Fruit fly (Drosophila melanogaster): Measurements from ENCODE around the gene COX7A.
A peak's percentile ranks its signal among the peaks of the same experiment; 100 is the strongest.

COX7A gene

dm6 chr3R:8308515-8308959 is 32.3 kb downstream of the COX7A start, which contains the start of gene tex (continued):
- TF ChIP-seq CG14667 (GFP tag; IDR thresholded peaks at IDR 0.05) (no peak), CG34422 (GFP tag; IDR thresholded peaks at IDR 0.05) (peak; percentile 65; the same call in 1 of the 3 replicates), otp (GFP tag; IDR thresholded peaks at IDR 0.05) (peak; percentile 29; the same call in 1 of the 3 replicates), CG11085 (GFP tag; IDR thresholded peaks at IDR 0.05) (no peak), dpn (GFP tag; optimal IDR thresholded peaks at IDR 0.05) (no peak), gem (tag; optimal IDR thresholded peaks at IDR 0.05) (no peak), CG15514 (GFP tag; optimal IDR thresholded peaks at IDR 0.05) (peak; percentile 56), sna (GFP tag; IDR thresholded peaks at IDR 0.05; ENCODE audit: partially characterized antibody) (0 out of 2 replicates have a peak, but pooled peaks have one; percentile 44), CG4707 (GFP tag; optimal IDR thresholded peaks at IDR 0.05) (peak; percentile 71), CG11723 (GFP tag; optimal IDR thresholded peaks at IDR 0.05) (peak; percentile 25), lab (GFP tag; optimal IDR thresholded peaks at IDR 0.05) (no peak), pros (GFP tag; optimal IDR thresholded peaks at IDR 0.05) (no peak), fd64A (GFP tag; optimal IDR thresholded peaks at IDR 0.05) (peak; percentile 81), CG4617 (GFP tag; optimal IDR thresholded peaks at IDR 0.05; ENCODE audit: borderline replicate concordance) (no peak), CG17385 (GFP tag; optimal IDR thresholded peaks at IDR 0.05) (no peak), pita (GFP tag; optimal IDR thresholded peaks at IDR 0.05) (peak; percentile 56), ranshi (GFP tag; IDR thresholded peaks at IDR 0.05) (no peak), E2f2 (GFP tag; IDR thresholded peaks at IDR 0.05) (peak; percentile 98), HLHmδ (GFP tag; optimal IDR thresholded peaks at IDR 0.05) (peak; percentile 77), Camta (GFP tag; optimal IDR thresholded peaks at IDR 0.05) (no peak), CG6254 (GFP tag; optimal IDR thresholded peaks at IDR 0.05) (peak; percentile 78), CG15011 (GFP tag; optimal IDR thresholded peaks at IDR 0.05) (no peak), lilli (GFP tag; optimal IDR thresholded peaks at IDR 0.05) (no peak), CoRest (tag; optimal IDR thresholded peaks at IDR 0.05) (peak; percentile 7), CG11695 (GFP tag; IDR thresholded peaks at IDR 0.05) (no peak), CG5180 (GFP tag; optimal IDR thresholded peaks at IDR 0.05) (no peak), D (optimal IDR thresholded peaks at IDR 0.05) (no peak), D (GFP tag; optimal IDR thresholded peaks at IDR 0.05) (peak; percentile 62), ttk (GFP tag; IDR thresholded peaks at IDR 0.05) (no peak), CG2116 (GFP tag; optimal IDR thresholded peaks at IDR 0.05) (peak; percentile 55), CG10979 (tag; optimal IDR thresholded peaks at IDR 0.05) (peak; percentile 31), mld (GFP tag; IDR thresholded peaks at IDR 0.05; ENCODE audit: partially characterized antibody) (no peak), bigmax (GFP tag; optimal IDR thresholded peaks at IDR 0.05) (no peak), CG13287 (GFP tag; IDR thresholded peaks at IDR 0.05; ENCODE audit: partially characterized antibody) (peak; percentile 67), hb (GFP tag; IDR thresholded peaks at IDR 0.05; ENCODE audit: partially characterized antibody) (no peak), CG4328 (GFP tag; optimal IDR thresholded peaks at IDR 0.05) (no peak), Lhr (GFP tag; optimal IDR thresholded peaks at IDR 0.05) (peak; percentile 55), prd (optimal IDR thresholded peaks at IDR 0.05) (no peak), prd (GFP tag; IDR thresholded peaks at IDR 0.05) (no peak), Mad (GFP tag; optimal IDR thresholded peaks at IDR 0.05) (no peak), CG2712 (tag; optimal IDR thresholded peaks at IDR 0.05) (peak; percentile 55), Trl (optimal IDR thresholded peaks at IDR 0.05) (peak in 1 of 2 experiments; percentile 52), Trl (GFP tag; optimal IDR thresholded peaks at IDR 0.05) (peak; percentile 50), sens-2 (GFP tag; IDR thresholded peaks at IDR 0.05) (no peak), en (GFP tag; optimal IDR thresholded peaks at IDR 0.05) (no peak), Asciz (GFP tag; optimal IDR thresholded peaks at IDR 0.05) (peak; percentile 89), Dad (GFP tag; optimal IDR thresholded peaks at IDR 0.05) (no peak), NfI (GFP tag; optimal IDR thresholded peaks at IDR 0.05) (no peak), sim (GFP tag; IDR thresholded peaks at IDR 0.05) (0 out of 2 replicates have a peak, but pooled peaks have one; percentile 52), bsh (GFP tag; optimal IDR thresholded peaks at IDR 0.05) (peak in 1 of 2 experiments; percentile 62)
